Worm (Caenorhabditis elegans): Measurements from ENCODE around the gene lim-8.

Gene lim-8

DNA sequence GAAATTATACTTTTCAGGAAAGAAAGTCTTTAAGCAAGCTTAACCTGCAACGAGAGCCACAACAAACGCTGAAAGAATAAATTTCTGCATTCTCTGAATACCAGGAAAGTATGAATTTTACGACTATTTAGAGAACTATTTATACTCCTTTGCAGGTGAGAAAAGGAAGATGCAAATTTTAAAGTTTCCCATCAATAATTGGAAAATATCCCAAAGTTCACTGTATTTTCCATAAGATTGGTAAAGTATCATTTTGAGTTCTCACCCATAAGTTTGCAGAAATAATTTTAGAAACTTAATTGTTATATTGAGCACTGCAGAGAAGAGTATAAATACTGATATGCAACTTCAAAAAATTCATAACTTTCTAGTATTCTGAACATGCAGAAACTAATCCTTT, 56.9 kb downstream of the lim-8 start, which contains the start of gene clec-158:
Gene clec-158, minus strand, starts transcription at position 101 of the 400 bp plus-strand sequence.
- TF ChIP-seq F37B4.10 (GFP tag; IDR thresholded peaks at IDR 0.05) (no peak), D2030.7 (GFP tag; IDR thresholded peaks at IDR 0.05) (no peak), attf-6 (GFP tag; IDR thresholded peaks at IDR 0.05) (no peak), aptf-3 (GFP tag; IDR thresholded peaks at IDR 0.05) (no peak), mel-28 (tag; optimal IDR thresholded peaks at IDR 0.05; ENCODE audit: borderline replicate concordance) (no peak), madf-3 (GFP tag; IDR thresholded peaks at IDR 0.05) (no peak), lsy-27 (tag; optimal IDR thresholded peaks at IDR 0.05; ENCODE audit: borderline replicate concordance, insufficient read depth) (no peak), atf-7 (tag; optimal IDR thresholded peaks at IDR 0.05) (no peak), let-607 (tag; optimal IDR thresholded peaks at IDR 0.05) (no peak), snpc-1.1 (tag; optimal IDR thresholded peaks at IDR 0.05; ENCODE audit: insufficient read depth) (no peak), nfya-1 (tag; optimal IDR thresholded peaks at IDR 0.05; ENCODE audit: borderline replicate concordance, insufficient read depth) (no peak), zim-3 (tag; optimal IDR thresholded peaks at IDR 0.05) (no peak), Y79H2A.3 (GFP tag; conservative IDR thresholded peaks at IDR 0.05) (no peak)

DNA sequence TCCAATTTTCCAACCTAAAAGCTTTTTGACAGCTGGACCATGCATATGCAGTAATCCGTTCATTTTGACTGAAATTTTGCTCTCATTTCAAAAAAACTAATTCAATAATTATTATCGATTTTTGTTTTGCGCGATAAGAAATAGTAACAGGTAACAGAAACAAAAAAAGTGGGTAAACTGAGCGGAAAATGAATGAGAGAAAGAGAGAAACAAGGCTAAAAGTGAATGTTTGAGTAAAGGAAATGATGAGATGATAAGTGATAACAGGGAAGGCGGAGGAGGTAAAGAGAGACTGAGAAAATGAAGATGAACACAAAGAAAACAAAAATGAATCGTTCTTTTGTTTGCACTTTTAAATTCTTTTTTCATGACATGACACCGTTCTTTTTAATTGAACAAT, 61.3 kb downstream of the lim-8 start, which contains the start of gene sma-3:
Gene sma-3, minus strand, starts transcription at position 68 of the 400 bp plus-strand sequence.
- TF ChIP-seq nfya-2 (GFP tag; IDR thresholded peaks at IDR 0.05) = no peak
- TF ChIP-seq Y79H2A.3 (GFP tag; conservative IDR thresholded peaks at IDR 0.05) = no peak
- peak; percentile 72 for TF ChIP-seq nhr-80 (tag; optimal IDR thresholded peaks at IDR 0.05)
- no peak for TF ChIP-seq Y53G8AR.9 (GFP tag; conservative IDR thresholded peaks at IDR 0.05)

All from whole organism, young adult.